Fruit fly (Drosophila melanogaster) Kc167 (cell line): ENCODE measurements around the gene CG12672.

Experiments used
- Myc ChIP-seq: fragments of >200 bp; optimal IDR thresholded peaks from 2 replicates; lab custom pipeline; 2017; ENCODE audit warnings: missing external identifiers
- Sin3A ChIP-seq: fragments of >200 bp; optimal IDR thresholded peaks from 2 replicates; lab custom pipeline; 2018; ENCODE audit warnings: missing external identifiers
- insv ChIP-seq: fragments of >200 bp; optimal IDR thresholded peaks from 3 replicates; lab custom pipeline; 2018; ENCODE audit warnings: missing external identifiers
- psq ChIP-seq: fragments of >200 bp; optimal IDR thresholded peaks from 2 replicates; lab custom pipeline; 2017; ENCODE audit warnings: missing external identifiers
- ttk ChIP-seq: sonication (Bioruptor generic); optimal IDR thresholded peaks from 2 replicates; lab custom pipeline; 2017; ENCODE audit warnings: missing external identifiers

- TF ChIP-seq insv (lab: Kevin White, UChicago) (no peak), Sin3A (lab: Kevin White, UChicago) (no peak), Myc (no peak), psq (no peak), ttk (no peak)
These were observed 44.2 kb downstream of the CG12672 start for dm6 chrX:17963008-17963744.
